Fruit fly (Drosophila melanogaster) whole organism, embryonic: ENCODE data around the gene Gs2.

Experiments used
- Aef1 ChIP-seq: fragments of 200-800 bp; sonication (Bioruptor generic); IDR thresholded peaks from 3 replicates; pipeline ENCODE4 v1.3.6; 2022; ENCODE audit warnings: missing biosample characterization, missing genetic modification characterization
- Bgb ChIP-seq: fragments of 200-800 bp; sonication (Bioruptor generic); IDR thresholded peaks from 2 replicates; pipeline ENCODE4 v1.3.6; 2022; ENCODE audit warnings: missing biosample characterization, missing genetic modification characterization; ENCODE audit not compliant: partially characterized antibody
- CG10654 ChIP-seq: fragments of 200-800 bp; sonication (Bioruptor generic); optimal IDR thresholded peaks from 2 replicates; lab custom pipeline; 2016; ENCODE audit warnings: missing biosample characterization, missing genetic modification characterization
- CG11560 ChIP-seq: fragments of 200-800 bp; sonication (Bioruptor generic); IDR thresholded peaks from 3 replicates; pipeline ENCODE4 v1.3.6; 2022; ENCODE audit warnings: missing biosample characterization, missing genetic modification characterization
- CG13775 ChIP-seq: fragments of 200-800 bp; sonication (Bioruptor generic); optimal IDR thresholded peaks from 3 replicates; lab custom pipeline; 2017; ENCODE audit warnings: missing biosample characterization, mild to moderate bottlenecking, missing genetic modification characterization
- CG13894 ChIP-seq: fragments of 200-800 bp; sonication (Bioruptor generic); optimal IDR thresholded peaks from 3 replicates; lab custom pipeline; 2018; ENCODE audit warnings: missing biosample characterization, mild to moderate bottlenecking, missing genetic modification characterization, moderate library complexity
- CG15514 ChIP-seq: fragments of 200-800 bp; sonication (Bioruptor generic); optimal IDR thresholded peaks from 3 replicates; lab custom pipeline; 2017; ENCODE audit warnings: missing biosample characterization, missing genetic modification characterization, mild to moderate bottlenecking, moderate library complexity, missing genetic modification reagents
- CG1602 ChIP-seq: fragments of 200-800 bp; sonication (Bioruptor generic); optimal IDR thresholded peaks from 3 replicates; lab custom pipeline; 2016; ENCODE audit warnings: missing biosample characterization, missing genetic modification characterization
- CG16779 ChIP-seq: fragments of 200-800 bp; sonication (Bioruptor generic); IDR thresholded peaks from 2 replicates; pipeline ENCODE4 v1.3.6; 2022; ENCODE audit warnings: missing biosample characterization, missing genetic modification characterization
- CG17385 ChIP-seq: fragments of 200-800 bp; sonication (Bioruptor generic); optimal IDR thresholded peaks from 3 replicates; lab custom pipeline; 2018; ENCODE audit warnings: missing biosample characterization, mild to moderate bottlenecking, missing genetic modification characterization
- CG17912 ChIP-seq: fragments of 200-800 bp; sonication (Bioruptor generic); optimal IDR thresholded peaks from 2 replicates; lab custom pipeline; 2018; ENCODE audit warnings: missing biosample characterization, mild to moderate bottlenecking, missing genetic modification characterization
- CG18599 ChIP-seq: fragments of 200-800 bp; sonication (Bioruptor generic); optimal IDR thresholded peaks from 3 replicates; lab custom pipeline; 2017; ENCODE audit warnings: missing biosample characterization, missing genetic modification characterization, mild to moderate bottlenecking, moderate library complexity, missing genetic modification reagents
- CG2199 ChIP-seq: fragments of 200-800 bp; sonication (Bioruptor generic); IDR thresholded peaks from 3 replicates; pipeline ENCODE4 v1.3.6; 2022; ENCODE audit warnings: missing biosample characterization, missing genetic modification characterization
- CG30403 ChIP-seq: fragments of 200-800 bp; sonication (Bioruptor generic); optimal IDR thresholded peaks from 3 replicates; lab custom pipeline; 2016; ENCODE audit warnings: missing biosample characterization, missing genetic modification characterization
- CG3065 ChIP-seq: fragments of 200-800 bp; sonication (Bioruptor generic); optimal IDR thresholded peaks from 2 replicates; lab custom pipeline; 2016; ENCODE audit warnings: missing biosample characterization, missing genetic modification characterization
- CG3163 ChIP-seq: fragments of 200-800 bp; sonication (Bioruptor generic); optimal IDR thresholded peaks from 3 replicates; lab custom pipeline; 2016; ENCODE audit warnings: missing biosample characterization, missing genetic modification characterization
- CG3838 ChIP-seq: fragments of 200-800 bp; sonication (Bioruptor generic); optimal IDR thresholded peaks from 3 replicates; lab custom pipeline; 2016; ENCODE audit warnings: missing biosample characterization, missing genetic modification characterization
- CG4360 ChIP-seq: fragments of 200-800 bp; sonication (Bioruptor generic); IDR thresholded peaks from 2 replicates; pipeline ENCODE4 v1.3.6; 2022; ENCODE audit warnings: missing biosample characterization, missing genetic modification characterization
- CG4820 ChIP-seq: fragments of 200-800 bp; sonication (Bioruptor generic); optimal IDR thresholded peaks from 3 replicates; lab custom pipeline; 2016; ENCODE audit warnings: missing biosample characterization, missing genetic modification characterization
- CG6683 ChIP-seq: fragments of 200-800 bp; sonication (Bioruptor generic); optimal IDR thresholded peaks from 2 replicates; lab custom pipeline; 2017; ENCODE audit warnings: missing biosample characterization, mild to moderate bottlenecking, missing genetic modification characterization, missing genetic modification reagents
- CG6689 ChIP-seq: fragments of 200-800 bp; sonication (Bioruptor generic); IDR thresholded peaks from 2 replicates; pipeline ENCODE4 v1.3.6; 2022; ENCODE audit warnings: missing biosample characterization, missing genetic modification characterization
- CG7786 ChIP-seq: fragments of 200-800 bp; sonication (Bioruptor generic); optimal IDR thresholded peaks from 2 replicates; lab custom pipeline; 2016; ENCODE audit warnings: missing biosample characterization, missing genetic modification characterization
- CG8359 ChIP-seq: fragments of 200-800 bp; sonication (Bioruptor generic); optimal IDR thresholded peaks from 2 replicates; lab custom pipeline; 2017; ENCODE audit warnings: missing biosample characterization, mild to moderate bottlenecking, missing genetic modification characterization, borderline replicate concordance
- CrebB ChIP-seq: fragments of 200-800 bp; sonication (Bioruptor generic); optimal IDR thresholded peaks from 3 replicates; lab custom pipeline; 2018; ENCODE audit warnings: missing biosample characterization, mild to moderate bottlenecking, missing genetic modification characterization
- D19B ChIP-seq: fragments of 200-800 bp; sonication (Bioruptor generic); optimal IDR thresholded peaks from 2 replicates; lab custom pipeline; 2017; ENCODE audit warnings: missing biosample characterization, mild to moderate bottlenecking, missing genetic modification characterization
- Dip2 ChIP-seq: fragments of 200-800 bp; sonication (Bioruptor generic); IDR thresholded peaks from 2 replicates; pipeline ENCODE4 v1.3.6; 2022; ENCODE audit warnings: missing biosample characterization, missing genetic modification characterization
- Doc3 ChIP-seq: fragments of 200-800 bp; sonication (Bioruptor generic); IDR thresholded peaks from 3 replicates; pipeline ENCODE4 v1.3.6; 2022; ENCODE audit warnings: missing biosample characterization, missing genetic modification characterization; ENCODE audit not compliant: partially characterized antibody
- Ets97D ChIP-seq: fragments of 200-800 bp; sonication (Bioruptor generic); optimal IDR thresholded peaks from 3 replicates; lab custom pipeline; 2016; ENCODE audit warnings: missing biosample characterization, missing genetic modification characterization
- Hey ChIP-seq: fragments of 200-800 bp; sonication (Bioruptor generic); optimal IDR thresholded peaks from 3 replicates; lab custom pipeline; 2018; ENCODE audit warnings: missing biosample characterization, mild to moderate bottlenecking, missing genetic modification characterization
- HmgZ ChIP-seq: fragments of 200-800 bp; sonication (Bioruptor generic); optimal IDR thresholded peaks from 2 replicates; lab custom pipeline; 2018; ENCODE audit warnings: missing biosample characterization, mild to moderate bottlenecking, missing genetic modification characterization
- Oaz ChIP-seq: fragments of 200-800 bp; sonication (Bioruptor generic); IDR thresholded peaks from 2 replicates; pipeline ENCODE4 v1.3.6; 2022; ENCODE audit warnings: missing biosample characterization, missing genetic modification characterization
- Scr ChIP-seq: fragments of 200-800 bp; sonication (Bioruptor generic); IDR thresholded peaks from 2 replicates; pipeline ENCODE4 v1.3.6; 2022; ENCODE audit warnings: missing biosample characterization, missing genetic modification characterization; ENCODE audit not compliant: partially characterized antibody
- Sox102F ChIP-seq: fragments of 200-800 bp; sonication (Bioruptor generic); optimal IDR thresholded peaks from 2 replicates; lab custom pipeline; 2018; ENCODE audit warnings: missing biosample characterization, mild to moderate bottlenecking, missing genetic modification characterization, moderate library complexity
- TFAM ChIP-seq: fragments of 200-800 bp; sonication (Bioruptor generic); optimal IDR thresholded peaks from 2 replicates; lab custom pipeline; 2017; ENCODE audit warnings: missing biosample characterization, missing genetic modification characterization, inconsistent platforms
- ab ChIP-seq: fragments of 200-800 bp; sonication (Bioruptor generic); optimal IDR thresholded peaks from 2 replicates; lab custom pipeline; 2016; ENCODE audit warnings: missing biosample characterization, missing genetic modification characterization
- bigmax ChIP-seq: fragments of 200-800 bp; sonication (Bioruptor generic); optimal IDR thresholded peaks from 2 replicates; lab custom pipeline; 2018; ENCODE audit warnings: missing biosample characterization, mild to moderate bottlenecking, missing genetic modification characterization
- bowl ChIP-seq: fragments of 200-800 bp; sonication (Bioruptor generic); IDR thresholded peaks from 2 replicates; pipeline ENCODE4 v1.3.6; 2022; ENCODE audit warnings: missing biosample characterization, missing genetic modification characterization
- br ChIP-seq: fragments of >200 bp; optimal IDR thresholded peaks from 2 replicates; lab custom pipeline; 2017
- dm ChIP-seq: fragments of 200-800 bp; sonication (Bioruptor generic); optimal IDR thresholded peaks from 3 replicates; lab custom pipeline; 2016; ENCODE audit warnings: missing biosample characterization, missing genetic modification characterization
- ems ChIP-seq: fragments of 200-800 bp; sonication (Bioruptor generic); optimal IDR thresholded peaks from 3 replicates; lab custom pipeline; 2016; ENCODE audit warnings: missing biosample characterization, missing genetic modification characterization
- gce ChIP-seq: fragments of 200-800 bp; sonication (Bioruptor generic); IDR thresholded peaks from 3 replicates; pipeline ENCODE4 v1.3.6; 2022; ENCODE audit warnings: missing biosample characterization, missing genetic modification characterization
- gem ChIP-seq: fragments of 200-800 bp; sonication (Bioruptor generic); optimal IDR thresholded peaks from 2 replicates; lab custom pipeline; 2019; ENCODE audit warnings: missing biosample characterization, mild to moderate bottlenecking, missing genetic modification characterization, moderate library complexity
- grn ChIP-seq: fragments of 200-800 bp; sonication (Bioruptor generic); optimal IDR thresholded peaks from 3 replicates; lab custom pipeline; 2017; ENCODE audit warnings: missing biosample characterization, missing genetic modification characterization
- gro ChIP-seq: fragments of 200-800 bp; sonication (Bioruptor generic); optimal IDR thresholded peaks from 2 replicates; lab custom pipeline; 2016; ENCODE audit warnings: missing biosample characterization, missing genetic modification characterization
- gsb-n ChIP-seq: fragments of 200-800 bp; sonication (Bioruptor generic); optimal IDR thresholded peaks from 3 replicates; lab custom pipeline; 2018; ENCODE audit warnings: missing biosample characterization, mild to moderate bottlenecking, missing genetic modification characterization
- kay ChIP-seq: fragments of 200-800 bp; sonication (Bioruptor generic); optimal IDR thresholded peaks from 2 replicates; lab custom pipeline; 2016; ENCODE audit warnings: missing biosample characterization, missing genetic modification characterization
- lbe ChIP-seq: fragments of 200-800 bp; sonication (Bioruptor generic); optimal IDR thresholded peaks from 2 replicates; lab custom pipeline; 2016; ENCODE audit warnings: missing biosample characterization, mild to moderate bottlenecking, missing genetic modification characterization
- sd ChIP-seq: fragments of 200-800 bp; sonication (Bioruptor generic); optimal IDR thresholded peaks from 3 replicates; lab custom pipeline; 2018; ENCODE audit warnings: missing biosample characterization, mild to moderate bottlenecking, missing genetic modification characterization, moderate library complexity
- tgo ChIP-seq: fragments of 200-800 bp; sonication (Bioruptor generic); IDR thresholded peaks from 3 replicates; pipeline ENCODE4 v1.3.6; 2022; ENCODE audit warnings: missing biosample characterization, missing genetic modification characterization
- wor ChIP-seq: fragments of 200-800 bp; sonication (Bioruptor generic); IDR thresholded peaks from 2 replicates; pipeline ENCODE4 v1.3.6; 2022; ENCODE audit warnings: missing biosample characterization, missing genetic modification characterization

The Gs2 gene

DNA sequence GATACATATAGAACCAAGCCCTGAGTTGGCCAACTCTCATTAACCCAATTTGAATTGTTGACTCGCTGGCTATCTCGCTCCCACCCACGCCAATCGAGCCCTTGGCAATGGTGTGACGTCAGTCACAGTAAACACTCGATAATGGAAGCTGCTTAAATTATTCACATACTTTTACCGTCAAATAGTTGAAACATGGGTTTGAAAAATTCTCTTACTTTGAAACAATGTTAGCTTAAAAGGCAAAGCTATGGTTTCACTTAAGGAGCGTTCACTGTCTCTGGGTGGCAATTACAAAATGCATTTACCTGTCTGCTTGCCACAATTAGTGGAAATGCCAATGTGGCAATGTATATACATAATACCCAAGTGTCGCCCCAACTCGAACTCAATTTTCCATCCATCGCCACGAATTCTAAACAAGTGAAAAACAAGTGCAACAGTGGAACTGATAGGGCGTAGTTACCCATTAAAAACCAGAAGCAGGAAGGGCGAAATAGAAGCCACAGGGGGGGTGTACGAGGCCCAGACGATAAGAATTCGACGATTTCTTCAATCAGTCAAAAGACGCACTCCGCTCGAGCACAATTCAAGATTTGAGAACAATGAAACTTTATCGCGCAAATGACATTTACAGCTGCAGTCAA is 27.0 kb downstream of the Gs2 start (continued):
- TF ChIP-seq CG6683 (GFP tag; lab: Kevin White, UChicago) (peak; percentile 50), Oaz (peak; percentile 79), CG15514 (GFP tag; lab: Kevin White, UChicago) (peak; percentile 72), CG13894 (tag; lab: Kevin White, UChicago) (peak; percentile 71), tgo (GFP tag; lab: Robert Waterston, UW) (peak; percentile 86), CG3163 (GFP tag; lab: Kevin White, UChicago) (peak; percentile 64), CG1602 (peak; percentile 75), ab (GFP tag; lab: Kevin White, UChicago) (peak; percentile 62), gsb-n (tag; lab: Kevin White, UChicago) (peak; percentile 68), TFAM (GFP tag; lab: Kevin White, UChicago) (no peak), sd (peak; percentile 54), Hey (tag; lab: Kevin White, UChicago) (peak; percentile 60), D19B (peak; percentile 52), bowl (GFP tag; lab: Robert Waterston, UW) (peak; percentile 75), dm (GFP tag; lab: Kevin White, UChicago) (peak; percentile 59), CG11560 (peak; percentile 79; the same call in 2 of the 3 replicates), CG17912 (peak; percentile 71), CG8359 (peak; percentile 44), CG6689 (peak; percentile 89), CG3838 (GFP tag; lab: Kevin White, UChicago) (peak; percentile 33), wor (GFP tag; lab: Robert Waterston, UW) (peak; percentile 72), CrebB (peak; percentile 83), br (lab: Kevin White, UChicago) (no peak), grn (GFP tag; lab: Kevin White, UChicago) (peak; percentile 46), HmgZ (tag; lab: Kevin White, UChicago) (peak; percentile 76), CG3065 (GFP tag; lab: Kevin White, UChicago) (no peak), gro (GFP tag; lab: Kevin White, UChicago) (peak; percentile 75), Doc3 (GFP tag; lab: Robert Waterston, UW) (no peak), ems (GFP tag; lab: Kevin White, UChicago) (peak; percentile 85), gce (GFP tag; lab: Robert Waterston, UW) (peak; percentile 76; the same call in 2 of the 3 replicates), Bgb (no peak), CG10654 (GFP tag; lab: Kevin White, UChicago) (peak; percentile 69), CG30403 (GFP tag; lab: Kevin White, UChicago) (peak; percentile 81), gem (tag; lab: Kevin White, UChicago) (peak; percentile 86), CG17385 (GFP tag; lab: Kevin White, UChicago) (peak; percentile 82), CG4360 (GFP tag; lab: Robert Waterston, UW) (peak; percentile 52), CG16779 (peak; percentile 64; the same call in 1 of the 2 replicates), bigmax (no peak), CG4820 (GFP tag; lab: Kevin White, UChicago) (peak; percentile 75), CG13775 (peak; percentile 64), lbe (GFP tag; lab: Kevin White, UChicago) (peak; percentile 73), Dip2 (GFP tag; lab: Robert Waterston, UW) (peak; percentile 19; the same call in 1 of the 2 replicates), kay (peak; percentile 61), Sox102F (peak; percentile 86), CG7786 (GFP tag; lab: Kevin White, UChicago) (peak; percentile 84), Scr (GFP tag; lab: Robert Waterston, UW) (no peak), CG2199 (GFP tag; lab: Robert Waterston, UW) (peak; percentile 80; the same call in 1 of the 3 replicates), Ets97D (GFP tag; lab: Kevin White, UChicago) (peak; percentile 42), CG18599 (GFP tag; lab: Kevin White, UChicago) (peak; percentile 92), Aef1 (GFP tag; lab: Robert Waterston, UW) (peak; percentile 87)
